Worm (Caenorhabditis elegans): ENCODE results near the gene glr-7.
A peak's percentile ranks its signal among the peaks of the same experiment; 100 is the strongest.

glr-7 gene

ce11 chrX:2370655-2371054 lies 49.0 kb downstream of the glr-7 start:
- TF ChIP-seq pes-1 (GFP tag; IDR thresholded peaks at IDR 0.05) (no peak), ceh-13 (GFP tag; optimal IDR thresholded peaks at IDR 0.05) (no peak), scrt-1 (GFP tag; IDR thresholded peaks at IDR 0.05) (no peak), sea-1 (GFP tag; conservative IDR thresholded peaks at IDR 0.05) (no peak), B0310.2 (tag; optimal IDR thresholded peaks at IDR 0.05) (no peak), ama-1 (optimal IDR thresholded peaks at IDR 0.05) (no peak), tbx-37 (GFP tag; conservative IDR thresholded peaks at IDR 0.05) (no peak), tra-4 (tag; optimal IDR thresholded peaks at IDR 0.05) (no peak), flt-1 (GFP tag; IDR thresholded peaks at IDR 0.05) (no peak), aly-1 (tag; optimal IDR thresholded peaks at IDR 0.05) (no peak), F13C5.2 (tag; optimal IDR thresholded peaks at IDR 0.05) (no peak), tbx-11 (GFP tag; IDR thresholded peaks at IDR 0.05) (no peak)

- TF ChIP-seq ceh-13 (GFP tag; optimal IDR thresholded peaks at IDR 0.05), result no peak
- TF ChIP-seq tbx-37 (GFP tag; conservative IDR thresholded peaks at IDR 0.05), result no peak
- TF ChIP-seq sea-1 (GFP tag; conservative IDR thresholded peaks at IDR 0.05), result no peak
- no peak for TF ChIP-seq F13C5.2 (tag; optimal IDR thresholded peaks at IDR 0.05)
- no peak for TF ChIP-seq ama-1 (optimal IDR thresholded peaks at IDR 0.05)
- TF ChIP-seq ets-7 (tag; optimal IDR thresholded peaks at IDR 0.05), result no peak
- no peak for TF ChIP-seq ceh-36 (tag; optimal IDR thresholded peaks at IDR 0.05)
- TF ChIP-seq B0310.2 (tag; optimal IDR thresholded peaks at IDR 0.05), result no peak
- TF ChIP-seq aly-1 (tag; optimal IDR thresholded peaks at IDR 0.05), result no peak
Measured at ce11 chrX:2369073-2369472, 50.6 kb downstream of the glr-7 start.

ce11 chrX:2368042-2368814 lies 51.4 kb downstream of the glr-7 start:
- TF ChIP-seq scrt-1 (GFP tag; IDR thresholded peaks at IDR 0.05), result peak; percentile 20; the same call in 1 of the 2 replicates
- TF ChIP-seq pes-1 (GFP tag; IDR thresholded peaks at IDR 0.05), result 0 out of 2 replicates have a peak, but pooled peaks have one; percentile 9
- TF ChIP-seq tra-4 (tag; optimal IDR thresholded peaks at IDR 0.05), result peak; percentile 2
- no peak for TF ChIP-seq F13C5.2 (tag; optimal IDR thresholded peaks at IDR 0.05)
- TF ChIP-seq hnd-1 (tag; optimal IDR thresholded peaks at IDR 0.05), result no peak

ce11 chrX:2365890-2366289 lies 53.8 kb downstream of the glr-7 start, which contains the start of gene T24D8.6:
Gene T24D8.6, minus strand, starts transcription at chrX:2365990.
- no peak for TF ChIP-seq ceh-13 (GFP tag; optimal IDR thresholded peaks at IDR 0.05)
- no peak for TF ChIP-seq tbx-11 (GFP tag; IDR thresholded peaks at IDR 0.05)
- no peak for TF ChIP-seq hnd-1 (tag; optimal IDR thresholded peaks at IDR 0.05)
- no peak for TF ChIP-seq pes-1 (GFP tag; IDR thresholded peaks at IDR 0.05)
- TF ChIP-seq ceh-36 (tag; optimal IDR thresholded peaks at IDR 0.05), result no peak
- TF ChIP-seq ama-1 (optimal IDR thresholded peaks at IDR 0.05), result no peak
- TF ChIP-seq ets-7 (tag; optimal IDR thresholded peaks at IDR 0.05), result no peak
- TF ChIP-seq B0310.2 (tag; optimal IDR thresholded peaks at IDR 0.05), result no peak
- no peak for TF ChIP-seq hmbx-1 (tag; optimal IDR thresholded peaks at IDR 0.05)
- no peak for TF ChIP-seq scrt-1 (GFP tag; IDR thresholded peaks at IDR 0.05)
- TF ChIP-seq tra-4 (tag; optimal IDR thresholded peaks at IDR 0.05), result no peak
- no peak for TF ChIP-seq sea-1 (GFP tag; conservative IDR thresholded peaks at IDR 0.05)
- no peak for TF ChIP-seq flt-1 (GFP tag; IDR thresholded peaks at IDR 0.05)
- TF ChIP-seq tbx-37 (GFP tag; conservative IDR thresholded peaks at IDR 0.05), result no peak
- no peak for TF ChIP-seq F13C5.2 (tag; optimal IDR thresholded peaks at IDR 0.05)
- no peak for TF ChIP-seq aly-1 (tag; optimal IDR thresholded peaks at IDR 0.05)
- no peak for TF ChIP-seq hmg-4 (GFP tag; optimal IDR thresholded peaks at IDR 0.05)

- TF ChIP-seq ceh-13 (GFP tag; optimal IDR thresholded peaks at IDR 0.05) (no peak), ets-7 (tag; optimal IDR thresholded peaks at IDR 0.05) (no peak), B0310.2 (tag; optimal IDR thresholded peaks at IDR 0.05) (no peak), scrt-1 (GFP tag; IDR thresholded peaks at IDR 0.05) (no peak), pes-1 (GFP tag; IDR thresholded peaks at IDR 0.05) (no peak), sea-1 (GFP tag; conservative IDR thresholded peaks at IDR 0.05) (no peak), ama-1 (optimal IDR thresholded peaks at IDR 0.05) (no peak), hmbx-1 (tag; optimal IDR thresholded peaks at IDR 0.05) (no peak), flt-1 (GFP tag; IDR thresholded peaks at IDR 0.05) (no peak), tbx-37 (GFP tag; conservative IDR thresholded peaks at IDR 0.05) (no peak), aly-1 (tag; optimal IDR thresholded peaks at IDR 0.05) (no peak), hmg-4 (GFP tag; optimal IDR thresholded peaks at IDR 0.05) (no peak), hnd-1 (tag; optimal IDR thresholded peaks at IDR 0.05) (no peak), ceh-36 (tag; optimal IDR thresholded peaks at IDR 0.05) (no peak), tbx-11 (GFP tag; IDR thresholded peaks at IDR 0.05) (no peak), tra-4 (tag; optimal IDR thresholded peaks at IDR 0.05) (no peak)
Measured at ce11 chrX:2364703-2365299, 54.9 kb downstream of the glr-7 start.
